Worm (Caenorhabditis elegans) whole organism, young adult: ENCODE results near the gene ZK822.9.

ENCODE experiments used
- D2030.7 ChIP-seq: fragments of 200-800 bp; sonication (Bioruptor generic); IDR thresholded peaks from 2 replicates; pipeline ENCODE4 v1.3.6; 2022; ENCODE audit warnings: missing genetic modification reagents, missing genetic modification characterization, missing compliant biosample characterization
- F10E7.11 ChIP-seq: sonication (generic microtip); optimal IDR thresholded peaks from 2 replicates; lab custom pipeline; 2017; ENCODE audit warnings: mild to moderate bottlenecking, missing genetic modification characterization, moderate library complexity, missing compliant biosample characterization
- F33H1.4 ChIP-seq: fragments of 200-800 bp; sonication (Bioruptor generic); IDR thresholded peaks from 2 replicates; pipeline ENCODE4 v1.3.6; 2022; ENCODE audit warnings: missing genetic modification reagents, missing genetic modification characterization, missing compliant biosample characterization
- Y67H2A.10 ChIP-seq: fragments of 200-800 bp; sonication (Bioruptor generic); conservative IDR thresholded peaks from 2 replicates; pipeline ENCODE4 v1.3.6; 2022; ENCODE audit warnings: missing genetic modification reagents, missing genetic modification characterization, missing compliant biosample characterization
- ZK185.1 ChIP-seq: sonication (generic microtip); optimal IDR thresholded peaks from 2 replicates; lab custom pipeline; 2016; ENCODE audit warnings: mild to moderate bottlenecking, missing genetic modification characterization, missing compliant biosample characterization; ENCODE audit not compliant: poor library complexity, severe bottlenecking
- ama-1 ChIP-seq, 3 experiments: fragments of 150-350 bp in 1 of 3; sonication (generic microtip) in 2 of 3; optimal IDR thresholded peaks; 2 replicates each; lab custom pipeline; 2014 to 2018; ENCODE audit warnings: missing biosample characterization in 2 of 3, missing genetic modification characterization in 2 of 3, missing genetic modification reagents in 2 of 3
- atf-7 ChIP-seq: sonication (generic microtip); optimal IDR thresholded peaks from 2 replicates; lab custom pipeline; 2017; ENCODE audit warnings: mild to moderate bottlenecking, missing genetic modification characterization, missing compliant biosample characterization
- athp-1 ChIP-seq: sonication (generic microtip); optimal IDR thresholded peaks from 2 replicates; lab custom pipeline; 2017; ENCODE audit warnings: mild to moderate bottlenecking, missing genetic modification characterization, missing compliant biosample characterization
- attf-3 ChIP-seq: fragments of 200-800 bp; sonication (Bioruptor generic); conservative IDR thresholded peaks from 2 replicates; pipeline ENCODE4 v1.3.6; 2022; ENCODE audit warnings: missing genetic modification reagents, missing genetic modification characterization, missing compliant biosample characterization
- attf-6 ChIP-seq: fragments of 200-800 bp; sonication (Bioruptor generic); IDR thresholded peaks from 2 replicates; pipeline ENCODE4 v1.3.6; 2022; ENCODE audit warnings: missing genetic modification reagents, missing genetic modification characterization, missing compliant biosample characterization
- cebp-2 ChIP-seq: fragments of 200-800 bp; sonication (Bioruptor generic); IDR thresholded peaks from 2 replicates; pipeline ENCODE4 v1.3.6; 2022; ENCODE audit warnings: missing genetic modification characterization, missing compliant biosample characterization
- dox-1 ChIP-seq: fragments of 200-800 bp; sonication (Bioruptor generic); IDR thresholded peaks from 2 replicates; pipeline ENCODE4 v1.3.6; 2022; ENCODE audit warnings: missing genetic modification reagents, missing genetic modification characterization, missing compliant biosample characterization
- dpff-1 ChIP-seq: sonication (generic microtip); optimal IDR thresholded peaks from 2 replicates; lab custom pipeline; 2017; ENCODE audit warnings: mild to moderate bottlenecking, missing genetic modification characterization, missing compliant biosample characterization
- efl-1 ChIP-seq: fragments of 150-350 bp; optimal IDR thresholded peaks from 2 replicates; lab custom pipeline; 2014; ENCODE audit warnings: missing biosample characterization, missing genetic modification reagents, missing genetic modification characterization
- ets-4 ChIP-seq: fragments of 200-800 bp; sonication (Bioruptor generic); optimal IDR thresholded peaks from 2 replicates; lab custom pipeline; 2018; ENCODE audit warnings: mild to moderate bottlenecking, missing genetic modification characterization, missing compliant biosample characterization
- him-1 ChIP-seq: sonication (generic microtip); optimal IDR thresholded peaks from 2 replicates; lab custom pipeline; 2016; ENCODE audit warnings: missing genotype, missing genetic modification reagents, missing genetic modification characterization, missing compliant biosample characterization
- hmg-1.2 ChIP-seq: fragments of 200-800 bp; sonication (Bioruptor generic); IDR thresholded peaks from 2 replicates; pipeline ENCODE4 v1.3.6; 2022; ENCODE audit warnings: missing genetic modification reagents, missing genetic modification characterization, missing compliant biosample characterization
- let-607 ChIP-seq, 2 experiments: fragments of 200-800 bp in 1 of 2; sonication (Bioruptor generic) in 1 of 2; sonication (generic microtip) in 1 of 2; optimal IDR thresholded peaks; 2 replicates each; lab custom pipeline; 2016 to 2018; ENCODE audit warnings: mild to moderate bottlenecking in 2 of 2, missing compliant biosample characterization in 2 of 2, missing genetic modification characterization in 2 of 2, moderate library complexity in 2 of 2, missing genotype in 1 of 2
- lin-40 ChIP-seq: sonication (generic microtip); optimal IDR thresholded peaks from 2 replicates; lab custom pipeline; 2016; ENCODE audit warnings: missing genetic modification characterization, mild to moderate bottlenecking, missing compliant biosample characterization, missing genotype, missing genetic modification reagents
- madf-6 ChIP-seq: fragments of 200-800 bp; sonication (Bioruptor generic); IDR thresholded peaks from 2 replicates; pipeline ENCODE4 v1.3.6; 2022; ENCODE audit warnings: missing genetic modification reagents, missing genetic modification characterization, missing compliant biosample characterization
- mxl-1 ChIP-seq: sonication (generic microtip); optimal IDR thresholded peaks from 2 replicates; lab custom pipeline; 2016; ENCODE audit warnings: missing genetic modification characterization, missing compliant biosample characterization
- nhr-120 ChIP-seq: fragments of 200-800 bp; sonication (Bioruptor generic); IDR thresholded peaks from 2 replicates; pipeline ENCODE4 v1.3.6; 2022; ENCODE audit warnings: missing genetic modification characterization, missing compliant biosample characterization
- nhr-80 ChIP-seq: sonication (generic microtip); optimal IDR thresholded peaks from 2 replicates; lab custom pipeline; 2016; ENCODE audit warnings: missing genetic modification characterization, missing compliant biosample characterization
- pbrm-1 ChIP-seq: fragments of 200-800 bp; sonication (Bioruptor generic); IDR thresholded peaks from 2 replicates; pipeline ENCODE4 v1.3.6; 2022; ENCODE audit warnings: missing genetic modification reagents, missing genetic modification characterization, missing compliant biosample characterization
- rpc-1 ChIP-seq, 2 experiments: fragments of 150-350 bp in 1 of 2; sonication (generic microtip) in 1 of 2; optimal IDR thresholded peaks; 2 replicates each; lab custom pipeline; 2014 to 2018; ENCODE audit warnings: missing biosample characterization in 1 of 2, missing genetic modification characterization in 1 of 2, missing genetic modification reagents in 1 of 2, missing genotype in 1 of 2
- somi-1 ChIP-seq: fragments of 200-800 bp; sonication (Bioruptor generic); optimal IDR thresholded peaks from 2 replicates; lab custom pipeline; 2018; ENCODE audit warnings: mild to moderate bottlenecking, missing genetic modification characterization, missing compliant biosample characterization
- tbp1 ChIP-seq: fragments of 200-800 bp; sonication (Bioruptor generic); optimal IDR thresholded peaks from 2 replicates; lab custom pipeline; 2018; ENCODE audit warnings: mild to moderate bottlenecking, missing genetic modification characterization, missing compliant biosample characterization
- zim-3 ChIP-seq: sonication (generic microtip); optimal IDR thresholded peaks from 2 replicates; lab custom pipeline; 2017; ENCODE audit warnings: mild to moderate bottlenecking, missing genetic modification characterization, moderate library complexity, missing compliant biosample characterization
- ztf-25 ChIP-seq: fragments of 200-800 bp; sonication (Bioruptor generic); IDR thresholded peaks from 2 replicates; pipeline ENCODE4 v1.3.6; 2022; ENCODE audit warnings: missing genetic modification reagents, missing genetic modification characterization, missing compliant biosample characterization
- ztf-26 ChIP-seq: sonication (generic microtip); optimal IDR thresholded peaks from 2 replicates; lab custom pipeline; 2017; ENCODE audit warnings: missing genetic modification characterization, missing compliant biosample characterization

ZK822.9 gene

ce11 chrIV:11893336-11893735 lies 22.4 kb upstream of the ZK822.9 start:
- no peak for TF ChIP-seq pbrm-1 (GFP tag; lab: Robert Waterston, UW)
- no peak for TF ChIP-seq attf-6
- no peak for TF ChIP-seq athp-1 (tag; lab: Kevin White, UChicago)
- no peak for TF ChIP-seq nhr-120 (GFP tag; lab: Robert Waterston, UW)
- no peak for TF ChIP-seq ets-4 (GFP tag; lab: Kevin White, UChicago)
- TF ChIP-seq attf-3 (GFP tag; lab: Robert Waterston, UW): no peak
- TF ChIP-seq zim-3 (tag; lab: Kevin White, UChicago): no peak
- no peak for TF ChIP-seq tbp1
- no peak for TF ChIP-seq ztf-26 (tag; lab: Kevin White, UChicago)

DNA sequence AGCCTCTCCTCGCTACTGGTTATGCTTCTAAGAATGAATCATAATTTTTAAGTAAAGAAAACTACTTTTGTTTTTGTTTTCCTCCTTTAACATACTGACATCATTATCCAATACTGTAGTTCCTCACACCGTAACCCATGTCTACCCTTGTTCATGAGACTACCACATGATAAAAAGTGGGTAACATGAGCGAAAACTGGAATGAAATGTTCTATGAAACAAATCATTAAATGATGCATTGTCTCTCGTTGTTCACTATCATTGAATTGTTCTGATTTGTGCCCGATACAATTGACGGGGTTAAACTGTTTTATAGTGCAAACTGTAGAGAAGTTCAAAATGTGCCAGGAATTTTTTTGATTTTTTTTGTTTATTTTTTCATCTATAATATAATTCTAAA lies 18.0 kb upstream of the ZK822.9 start:
- no peak for TF ChIP-seq F33H1.4 (GFP tag; lab: Robert Waterston, UW)
- peak; percentile 38 for TF ChIP-seq nhr-80 (tag; lab: Kevin White, UChicago)

DNA sequence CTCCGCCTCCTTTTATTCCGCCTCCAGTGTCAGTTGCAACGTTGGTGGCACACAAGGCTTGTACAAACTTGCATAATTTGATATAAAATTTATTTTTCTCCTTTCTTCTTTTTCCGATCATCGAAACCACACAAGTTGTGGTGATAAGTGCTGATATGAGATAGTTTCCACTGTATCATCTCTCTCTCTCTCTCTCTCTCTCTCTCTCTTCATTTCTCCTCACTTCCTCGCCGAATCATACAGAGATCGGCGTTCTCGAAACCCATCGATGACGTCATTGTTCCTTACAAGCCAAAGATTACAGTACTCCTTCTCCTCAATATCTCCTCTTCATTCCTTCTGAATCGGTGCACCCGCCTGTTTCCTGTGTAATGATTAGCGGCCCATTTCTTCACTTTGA lies 16.4 kb upstream of the ZK822.9 start, which contains the start of gene nhr-43:
Gene nhr-43, plus strand, starts transcription at position 233 of the 400 bp plus-strand sequence.
- peak; percentile 6 for TF ChIP-seq ztf-26 (tag; lab: Kevin White, UChicago)
- peak; percentile 29 for TF ChIP-seq atf-7 (tag; lab: Kevin White, UChicago)
- no peak for TF ChIP-seq hmg-1.2 (GFP tag; lab: Robert Waterston, UW)
- no peak for TF ChIP-seq cebp-2
- no peak for TF ChIP-seq him-1 (tag; lab: Kevin White, UChicago)
- peak; percentile 44 for TF ChIP-seq somi-1 (GFP tag; lab: Kevin White, UChicago)
- TF ChIP-seq, all 124 proteins: peak for 3

- TF ChIP-seq D2030.7 (GFP tag; lab: Robert Waterston, UW) (no peak), let-607 (tag; optimal IDR thresholded peaks at IDR 0.05; lab: Kevin White, UChicago) (no peak), attf-6 (no peak), mxl-1 (tag; lab: Kevin White, UChicago) (no peak), F10E7.11 (tag; lab: Kevin White, UChicago) (no peak), ama-1 (optimal IDR thresholded peaks at IDR 0.05; lab: Kevin White, UChicago) (no peak), ama-1 (GFP tag; optimal IDR thresholded peaks at IDR 0.05; lab: Kevin White, UChicago) (no peak), dpff-1 (tag; lab: Kevin White, UChicago) (no peak), dox-1 (GFP tag; lab: Robert Waterston, UW) (no peak), somi-1 (GFP tag; lab: Kevin White, UChicago) (no peak), Y67H2A.10 (GFP tag; lab: Robert Waterston, UW) (no peak), efl-1 (no peak), madf-6 (GFP tag; lab: Robert Waterston, UW) (no peak), ZK185.1 (tag; lab: Kevin White, UChicago) (no peak), ztf-25 (GFP tag; lab: Robert Waterston, UW) (no peak), rpc-1 (optimal IDR thresholded peaks at IDR 0.05; lab: Kevin White, UChicago) (no peak), rpc-1 (tag; optimal IDR thresholded peaks at IDR 0.05; lab: Kevin White, UChicago) (no peak), nhr-80 (tag; lab: Kevin White, UChicago) (no peak)
These were observed 15.3 kb upstream of the ZK822.9 start for ce11 chrIV:11900399-11900798.

DNA sequence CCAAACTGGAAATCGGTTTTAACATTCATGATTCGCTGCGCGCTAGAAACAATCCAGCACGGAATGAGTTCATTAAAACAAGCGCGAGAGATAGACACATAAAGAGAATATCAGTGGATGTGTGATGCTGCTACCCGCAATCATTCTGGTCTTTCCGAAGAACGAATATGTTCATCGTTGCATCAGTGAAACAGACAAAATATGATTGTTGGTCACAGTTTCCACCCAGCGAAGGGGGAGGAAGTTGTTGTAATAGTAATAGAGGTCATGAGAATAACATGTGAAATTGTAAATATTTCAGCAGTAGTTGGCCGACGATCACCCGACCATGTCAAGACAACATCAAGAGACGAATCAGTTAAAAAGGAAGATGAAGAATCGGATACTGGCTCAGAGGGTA lies 14.5 kb upstream of the ZK822.9 start:
- TF ChIP-seq athp-1 (tag; lab: Kevin White, UChicago) (no peak), ztf-26 (tag; lab: Kevin White, UChicago) (peak; percentile 30)

ce11 chrIV:11902832-11903231 lies 12.9 kb upstream of the ZK822.9 start:
- no peak for TF ChIP-seq lin-40 (tag; lab: Kevin White, UChicago)
- peak; percentile 1 for TF ChIP-seq nhr-80 (tag; lab: Kevin White, UChicago)
- no peak for TF ChIP-seq atf-7 (tag; lab: Kevin White, UChicago)
